Worm (Caenorhabditis elegans) whole organism, young adult: Measurements from ENCODE around the gene srz-60.

Source experiments
- F49E8.2 ChIP-seq: sonication (generic microtip); optimal IDR thresholded peaks from 3 replicates; lab custom pipeline; 2017; ENCODE audit warnings: missing genetic modification characterization, mild to moderate bottlenecking, missing compliant biosample characterization, antibody characterized with exemption, moderate library complexity; ENCODE audit not compliant: insufficient read depth
- him-1 ChIP-seq: sonication (generic microtip); optimal IDR thresholded peaks from 2 replicates; lab custom pipeline; 2016; ENCODE audit warnings: missing genotype, missing genetic modification reagents, missing genetic modification characterization, missing compliant biosample characterization

DNA sequence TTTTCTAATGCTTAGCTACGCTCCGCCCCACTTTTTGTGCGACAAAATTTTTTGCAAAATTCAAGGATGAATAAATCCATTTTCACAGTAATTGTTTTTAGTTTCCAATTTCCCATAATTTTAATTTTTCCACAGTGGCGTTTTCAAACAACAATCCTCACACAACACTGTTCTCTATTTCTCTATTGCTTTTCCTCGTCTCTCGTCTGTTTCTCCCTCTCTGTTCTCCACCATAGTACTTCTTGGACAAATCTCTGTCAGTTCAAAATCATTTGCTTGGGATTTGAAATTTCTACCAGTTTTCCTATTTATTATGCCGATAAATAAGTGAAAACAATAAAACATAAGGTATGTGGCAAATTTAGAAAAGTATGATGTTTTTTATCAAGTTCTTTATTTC is 34.6 kb downstream of the srz-60 start, which contains the start of gene F58E2.4:
- TF ChIP-seq F49E8.2 (tag; lab: Kevin White, UChicago), result no peak
- no peak for TF ChIP-seq him-1 (tag; lab: Kevin White, UChicago)
